Fruit fly (Drosophila melanogaster): Measurements from ENCODE around the gene Pgant4.

The Pgant4 gene

DNA sequence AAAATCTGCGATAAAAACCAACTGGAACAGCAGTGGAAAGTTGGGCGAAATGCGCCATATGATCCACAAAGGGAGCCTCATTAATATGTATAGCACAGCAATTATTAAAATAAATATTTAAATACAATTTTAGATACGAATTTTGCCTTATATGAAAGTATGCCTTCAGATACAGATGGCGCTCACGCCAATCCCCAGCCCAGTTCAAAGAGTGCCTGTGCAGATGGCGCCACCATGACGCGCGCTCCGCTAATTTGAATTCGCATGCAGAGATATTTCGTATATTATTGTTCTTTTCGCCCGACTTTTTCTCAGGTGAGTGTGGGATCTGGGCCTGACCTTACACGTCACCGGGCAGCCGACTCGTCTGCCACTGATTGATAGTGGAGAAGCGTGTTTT, at the start of gene Pgant4:
Gene Pgant4, plus strand, starts transcription at position 362 of the 400 bp plus-strand sequence.
- TF ChIP-seq CG8478 (optimal IDR thresholded peaks at IDR 0.05) (no peak), Dll (optimal IDR thresholded peaks at IDR 0.05) (no peak), psq (optimal IDR thresholded peaks at IDR 0.05) (no peak), usp (GFP tag; optimal IDR thresholded peaks at IDR 0.05) (no peak)

DNA sequence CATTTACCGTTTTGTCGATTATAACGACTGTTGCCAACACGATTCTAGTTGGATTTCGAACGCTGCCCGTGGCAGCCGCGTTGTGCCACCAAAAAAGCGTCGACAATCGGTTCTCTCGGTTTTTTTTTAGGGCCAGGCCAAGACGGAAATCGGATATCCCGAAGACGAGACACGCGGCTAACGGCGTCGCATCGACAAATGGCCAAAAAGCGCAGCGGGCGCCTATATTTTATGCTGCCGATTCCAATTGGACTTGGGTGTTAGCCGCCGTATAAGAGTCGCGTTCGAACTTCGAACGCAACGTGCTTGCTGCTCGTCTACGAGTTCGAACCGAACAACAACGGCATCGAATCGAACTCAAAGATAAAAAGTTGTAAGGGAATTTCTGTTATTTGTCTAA, 49.6 kb upstream of the Pgant4 start:
- TF ChIP-seq EcR (GFP tag; optimal IDR thresholded peaks at IDR 0.05) = no peak
- TF ChIP-seq Dll (optimal IDR thresholded peaks at IDR 0.05) = no peak
- TF ChIP-seq CG8478 (optimal IDR thresholded peaks at IDR 0.05) = no peak
- no peak for TF ChIP-seq pan (optimal IDR thresholded peaks at IDR 0.05)
- no peak for TF ChIP-seq psq (optimal IDR thresholded peaks at IDR 0.05)
- TF ChIP-seq usp (GFP tag; optimal IDR thresholded peaks at IDR 0.05) = no peak

DNA sequence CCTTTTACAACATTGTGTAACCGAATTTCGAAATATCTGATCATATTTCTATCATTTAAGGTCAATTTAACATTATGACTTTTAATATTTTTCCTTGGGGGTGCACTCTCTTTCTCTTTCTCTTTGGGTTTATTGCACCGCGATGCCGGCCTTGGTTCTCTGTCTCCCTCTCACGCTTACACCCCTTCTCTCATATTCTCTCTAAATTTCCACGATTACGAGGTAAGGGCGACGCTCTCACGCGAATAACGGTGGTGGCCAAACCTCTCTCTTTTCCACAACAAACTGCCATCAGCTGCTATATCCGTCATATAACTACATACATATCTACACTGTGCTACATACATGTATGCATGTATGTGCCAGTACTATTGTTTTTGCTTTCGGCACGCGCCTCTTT, 46.5 kb upstream of the Pgant4 start:
- TF ChIP-seq EcR (GFP tag; optimal IDR thresholded peaks at IDR 0.05) = no peak
- TF ChIP-seq CG8478 (optimal IDR thresholded peaks at IDR 0.05) = no peak
- TF ChIP-seq Dll (optimal IDR thresholded peaks at IDR 0.05) = no peak
- no peak for TF ChIP-seq pan (optimal IDR thresholded peaks at IDR 0.05)
- no peak for TF ChIP-seq psq (optimal IDR thresholded peaks at IDR 0.05)
- TF ChIP-seq usp (GFP tag; optimal IDR thresholded peaks at IDR 0.05) = no peak

- no peak for TF ChIP-seq usp (GFP tag; optimal IDR thresholded peaks at IDR 0.05)
- no peak for TF ChIP-seq pan (optimal IDR thresholded peaks at IDR 0.05)
- TF ChIP-seq psq (optimal IDR thresholded peaks at IDR 0.05) = no peak
- no peak for TF ChIP-seq Dll (optimal IDR thresholded peaks at IDR 0.05)
- no peak for TF ChIP-seq CG8478 (optimal IDR thresholded peaks at IDR 0.05)
- no peak for TF ChIP-seq EcR (GFP tag; optimal IDR thresholded peaks at IDR 0.05)
Measured at dm6 chr2L:3426669-3427232, 45.7 kb upstream of the Pgant4 start, which contains the start of gene Pgant2. TSS of gene Pgant2 (minus strand) at chr2L:3426719.

DNA sequence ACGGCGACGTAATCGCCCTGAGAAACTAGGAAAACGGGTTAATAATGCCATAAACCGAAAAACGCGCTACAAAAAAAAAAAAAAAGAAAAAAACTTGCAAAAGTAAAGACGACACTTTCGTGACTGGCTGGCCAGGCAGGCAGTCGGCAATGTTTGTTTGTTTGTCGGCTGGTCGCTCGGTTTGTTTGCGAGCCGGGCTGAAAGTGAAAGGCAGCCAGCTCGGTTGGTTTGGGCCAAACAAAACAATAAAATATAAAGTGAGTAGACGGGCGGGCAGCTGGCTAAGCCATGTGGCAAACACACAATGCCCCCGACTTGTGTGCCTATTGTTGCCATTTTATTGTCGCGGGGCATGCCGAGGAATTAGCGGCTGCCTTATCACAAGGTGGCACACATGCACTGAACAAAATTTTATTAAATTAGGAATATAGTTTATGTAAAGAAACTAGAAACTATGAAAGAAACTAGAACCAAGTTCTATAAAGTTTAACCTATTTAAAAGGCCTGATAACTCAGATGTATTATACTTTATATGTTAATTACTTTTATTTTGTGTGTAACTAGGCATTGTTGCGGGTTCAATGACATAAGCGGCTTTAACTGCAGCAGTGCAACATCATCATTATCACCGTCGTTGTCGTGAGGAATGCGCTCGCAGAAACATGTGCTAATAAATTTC, 43.8 kb upstream of the Pgant4 start:
- TF ChIP-seq psq (optimal IDR thresholded peaks at IDR 0.05) (no peak), CG8478 (optimal IDR thresholded peaks at IDR 0.05) (no peak), usp (GFP tag; optimal IDR thresholded peaks at IDR 0.05) (no peak), Dll (optimal IDR thresholded peaks at IDR 0.05) (no peak), pan (optimal IDR thresholded peaks at IDR 0.05) (no peak)

- TF ChIP-seq pan (optimal IDR thresholded peaks at IDR 0.05) = no peak
- TF ChIP-seq usp (GFP tag; optimal IDR thresholded peaks at IDR 0.05) = no peak
- no peak for TF ChIP-seq CG8478 (optimal IDR thresholded peaks at IDR 0.05)
- no peak for TF ChIP-seq Dll (optimal IDR thresholded peaks at IDR 0.05)
- no peak for TF ChIP-seq EcR (GFP tag; optimal IDR thresholded peaks at IDR 0.05)
- no peak for TF ChIP-seq psq (optimal IDR thresholded peaks at IDR 0.05)
Measured at dm6 chr2L:3435086-3435485, 37.3 kb upstream of the Pgant4 start.

dm6 chr2L:3436347-3436746, 36.1 kb upstream of the Pgant4 start:
- TF ChIP-seq Dll (optimal IDR thresholded peaks at IDR 0.05) = no peak
- TF ChIP-seq usp (GFP tag; optimal IDR thresholded peaks at IDR 0.05) = no peak
- TF ChIP-seq psq (optimal IDR thresholded peaks at IDR 0.05) = no peak
- no peak for TF ChIP-seq CG8478 (optimal IDR thresholded peaks at IDR 0.05)
- TF ChIP-seq pan (optimal IDR thresholded peaks at IDR 0.05) = no peak
- no peak for TF ChIP-seq EcR (GFP tag; optimal IDR thresholded peaks at IDR 0.05)

DNA sequence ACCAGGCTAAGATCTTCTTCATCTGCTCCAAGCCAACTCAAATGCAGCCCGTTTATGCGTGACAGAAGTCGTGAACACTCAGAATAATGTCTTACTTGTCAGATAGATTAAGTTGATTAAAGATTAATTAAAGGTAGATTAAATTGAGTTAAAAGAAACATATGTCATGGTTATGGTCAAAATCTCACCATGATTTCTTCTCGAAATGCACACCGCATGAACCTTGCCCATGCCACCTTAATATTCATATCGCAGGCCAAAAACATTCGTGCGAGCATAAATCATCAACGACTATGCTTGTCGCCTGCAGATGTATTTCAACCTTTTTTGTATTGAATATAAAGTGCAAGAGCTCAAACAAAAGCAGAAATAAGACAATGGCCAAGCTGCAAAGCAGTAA, 35.3 kb upstream of the Pgant4 start:
- no peak for TF ChIP-seq CG8478 (optimal IDR thresholded peaks at IDR 0.05)
- no peak for TF ChIP-seq Dll (optimal IDR thresholded peaks at IDR 0.05)
- no peak for TF ChIP-seq psq (optimal IDR thresholded peaks at IDR 0.05)
- no peak for TF ChIP-seq pan (optimal IDR thresholded peaks at IDR 0.05)
- TF ChIP-seq EcR (GFP tag; optimal IDR thresholded peaks at IDR 0.05) = no peak
- no peak for TF ChIP-seq usp (GFP tag; optimal IDR thresholded peaks at IDR 0.05)

- TF ChIP-seq EcR (GFP tag; optimal IDR thresholded peaks at IDR 0.05) (no peak), CG8478 (optimal IDR thresholded peaks at IDR 0.05) (no peak), psq (optimal IDR thresholded peaks at IDR 0.05) (no peak), usp (GFP tag; optimal IDR thresholded peaks at IDR 0.05) (no peak), Dll (optimal IDR thresholded peaks at IDR 0.05) (no peak)
Measured at dm6 chr2L:3438078-3438477, 34.3 kb upstream of the Pgant4 start.

dm6 chr2L:3439502-3439901, 32.9 kb upstream of the Pgant4 start:
- TF ChIP-seq usp (GFP tag; optimal IDR thresholded peaks at IDR 0.05) (no peak), EcR (GFP tag; optimal IDR thresholded peaks at IDR 0.05) (no peak), CG8478 (optimal IDR thresholded peaks at IDR 0.05) (no peak), pan (optimal IDR thresholded peaks at IDR 0.05) (no peak), psq (optimal IDR thresholded peaks at IDR 0.05) (no peak)

- TF ChIP-seq CG8478 (optimal IDR thresholded peaks at IDR 0.05) (no peak), psq (optimal IDR thresholded peaks at IDR 0.05) (no peak), pan (optimal IDR thresholded peaks at IDR 0.05) (no peak), Dll (optimal IDR thresholded peaks at IDR 0.05) (no peak)
Measured at dm6 chr2L:3440322-3440721, 32.1 kb upstream of the Pgant4 start.

DNA sequence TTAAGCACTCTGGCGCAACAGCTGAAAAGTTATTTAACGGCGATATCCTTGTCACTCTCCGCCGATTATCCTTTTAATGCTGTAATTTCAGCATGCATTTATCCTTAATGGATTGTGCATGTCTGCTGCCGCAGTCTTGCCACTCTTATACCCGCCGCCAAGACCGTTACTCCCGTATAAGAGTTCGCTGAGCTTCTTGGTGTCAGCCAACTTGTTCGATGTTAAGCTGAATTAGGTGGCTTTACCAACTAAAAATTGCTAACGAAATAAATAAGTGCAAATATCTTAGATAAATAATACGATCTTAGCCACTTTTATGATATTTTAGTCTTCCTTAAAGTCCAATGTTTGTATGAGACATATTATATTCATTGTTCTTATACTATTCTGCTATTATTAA, 31.2 kb upstream of the Pgant4 start:
- TF ChIP-seq CG8478 (optimal IDR thresholded peaks at IDR 0.05) (no peak), pan (optimal IDR thresholded peaks at IDR 0.05) (no peak), EcR (GFP tag; optimal IDR thresholded peaks at IDR 0.05) (no peak), usp (GFP tag; optimal IDR thresholded peaks at IDR 0.05) (no peak), Dll (optimal IDR thresholded peaks at IDR 0.05) (no peak), psq (optimal IDR thresholded peaks at IDR 0.05) (no peak)

DNA sequence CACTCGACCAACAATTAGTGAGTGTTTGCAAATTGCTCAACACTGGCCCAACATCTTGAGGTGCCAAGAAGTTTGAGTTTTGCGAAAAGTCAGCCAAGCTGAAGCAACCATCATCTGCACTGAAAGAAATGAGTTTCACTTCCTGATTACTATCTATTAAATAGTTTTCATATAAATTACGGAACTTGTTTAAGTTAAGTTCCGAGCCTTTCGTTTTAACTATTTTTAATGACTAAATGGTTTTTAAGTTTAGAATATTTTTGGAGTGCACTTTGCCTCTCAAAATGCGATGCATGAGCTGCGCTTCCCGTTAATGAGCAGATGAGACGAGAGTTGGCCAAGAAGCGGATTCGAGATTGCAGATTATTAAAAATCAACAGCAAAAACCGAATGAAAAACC, 30.7 kb upstream of the Pgant4 start:
- no peak for TF ChIP-seq Dll (optimal IDR thresholded peaks at IDR 0.05)
- TF ChIP-seq EcR (GFP tag; optimal IDR thresholded peaks at IDR 0.05) = no peak
- TF ChIP-seq pan (optimal IDR thresholded peaks at IDR 0.05) = no peak
- TF ChIP-seq CG8478 (optimal IDR thresholded peaks at IDR 0.05) = no peak
- no peak for TF ChIP-seq psq (optimal IDR thresholded peaks at IDR 0.05)
- TF ChIP-seq usp (GFP tag; optimal IDR thresholded peaks at IDR 0.05) = no peak

All from whole organism.